Worm (Caenorhabditis elegans): ENCODE results near the gene T02G5.14.
A peak's percentile ranks its signal among the peaks of the same experiment; 100 is the strongest.

ce11 chrII:7059274-7059757, 24.8 kb upstream of the T02G5.14 start:
- TF ChIP-seq nhr-6 (tag; optimal IDR thresholded peaks at IDR 0.05) (no peak), lsy-2 (tag; optimal IDR thresholded peaks at IDR 0.05) (peak in 1 of 2 experiments; percentile 55), unc-62 (GFP tag; optimal IDR thresholded peaks at IDR 0.05 in 1 of 2) (peak in 1 of 2 experiments; percentile 82), unc-62 (tag; optimal IDR thresholded peaks at IDR 0.05) (no peak), mes-2 (tag; optimal IDR thresholded peaks at IDR 0.05; ENCODE audit: poor library complexity, severe bottlenecking) (peak; percentile 37), pqm-1 (tag; optimal IDR thresholded peaks at IDR 0.05) (peak; percentile 57), ceh-32 (tag; optimal IDR thresholded peaks at IDR 0.05; ENCODE audit: poor library complexity) (no peak), skn-1 (tag; optimal IDR thresholded peaks at IDR 0.05) (no peak), nhr-237 (tag; optimal IDR thresholded peaks at IDR 0.05) (no peak), mep-1 (tag; optimal IDR thresholded peaks at IDR 0.05) (peak; percentile 53), php-3 (GFP tag; IDR thresholded peaks at IDR 0.05) (peak; percentile 51), ces-1 (GFP tag; optimal IDR thresholded peaks at IDR 0.05) (no peak), mxl-3 (GFP tag; optimal IDR thresholded peaks at IDR 0.05) (peak; percentile 94)
